In the genomic region with DNA sequence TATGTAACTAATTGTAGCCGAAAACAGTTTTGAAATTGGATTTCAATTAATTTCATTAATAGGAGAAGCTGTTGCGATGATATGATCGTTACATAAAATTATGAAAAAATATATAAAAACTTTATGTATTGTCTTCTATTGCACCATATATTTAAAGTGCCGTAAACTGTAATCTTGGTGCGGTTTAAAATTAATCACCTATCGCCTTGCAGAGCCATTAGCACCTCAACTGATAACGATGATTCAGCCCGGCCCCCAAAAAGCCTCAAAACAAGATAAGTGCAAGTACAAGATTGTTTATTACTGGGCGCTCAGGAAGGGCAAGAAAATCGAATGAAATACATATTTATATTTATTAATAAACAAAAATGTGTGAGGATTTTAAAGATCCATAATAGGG, we compare ENCODE assay signal across 1 fruit fly cellular context.
TF ChIP-seq lines count a peak whose summit lies in the region.

No protein-coding gene starts in this region.

TF ChIP-seq in whole organism, embryonic, 481 proteins besides CTCF, POLR2A, EP300 and RAD21 (continued from another document):
- TF ChIP-seq Dip3 (GFP tag; optimal IDR thresholded peaks at IDR 0.05; lab: Kevin White, UChicago) (no peak), seq (GFP tag; IDR thresholded peaks at IDR 0.05; lab: Robert Waterston, UW) (no peak), Hsf (GFP tag; optimal IDR thresholded peaks at IDR 0.05; lab: Kevin White, UChicago) (no peak), Xbp1 (GFP tag; optimal IDR thresholded peaks at IDR 0.05; lab: Kevin White, UChicago) (no peak), CG13894 (tag; optimal IDR thresholded peaks at IDR 0.05; lab: Kevin White, UChicago) (no peak), fd64A (GFP tag; optimal IDR thresholded peaks at IDR 0.05; lab: Kevin White, UChicago) (no peak), CG9727 (GFP tag; optimal IDR thresholded peaks at IDR 0.05; lab: Kevin White, UChicago) (no peak), CG6654 (GFP tag; optimal IDR thresholded peaks at IDR 0.05; lab: Kevin White, UChicago) (no peak), CG17829 (tag; optimal IDR thresholded peaks at IDR 0.05; lab: Kevin White, UChicago) (no peak)
